Fruit fly (Drosophila melanogaster) whole organism, pupa: ENCODE data around the gene CG3588.

Source experiments
- CG10348 ChIP-seq: fragments of 200-800 bp; sonication (Bioruptor generic); IDR thresholded peaks from 2 replicates; pipeline ENCODE4 v1.3.6; 2022; ENCODE audit warnings: missing biosample characterization, missing genetic modification characterization
- CG12605 ChIP-seq: fragments of 200-800 bp; sonication (Bioruptor generic); IDR thresholded peaks from 2 replicates; pipeline ENCODE4 v1.3.6; 2022; ENCODE audit warnings: missing biosample characterization, missing genetic modification characterization
- CG13204 ChIP-seq: fragments of 200-800 bp; sonication (Bioruptor generic); optimal IDR thresholded peaks from 2 replicates; lab custom pipeline; 2018; ENCODE audit warnings: missing biosample characterization, mild to moderate bottlenecking, missing genetic modification characterization, moderate library complexity
- CG14655 ChIP-seq: fragments of 200-800 bp; sonication (Bioruptor generic); optimal IDR thresholded peaks from 3 replicates; lab custom pipeline; 2017; ENCODE audit warnings: mild to moderate bottlenecking, missing biosample characterization, missing genetic modification reagents, missing genetic modification characterization
- CG15710 ChIP-seq: fragments of 200-800 bp; sonication (Bioruptor generic); optimal IDR thresholded peaks from 2 replicates; lab custom pipeline; 2018; ENCODE audit warnings: missing biosample characterization, mild to moderate bottlenecking, missing genetic modification characterization, moderate library complexity
- CG17806 ChIP-seq: fragments of 200-800 bp; sonication (Bioruptor generic); optimal IDR thresholded peaks from 2 replicates; lab custom pipeline; 2018; ENCODE audit warnings: missing biosample characterization, mild to moderate bottlenecking, missing genetic modification characterization, moderate library complexity
- CG32121 ChIP-seq: fragments of 200-800 bp; sonication (Bioruptor generic); IDR thresholded peaks from 2 replicates; pipeline ENCODE4 v1.3.6; 2022; ENCODE audit warnings: missing biosample characterization, missing genetic modification characterization
- CG34367 ChIP-seq: fragments of 200-800 bp; sonication (Bioruptor generic); optimal IDR thresholded peaks from 2 replicates; lab custom pipeline; 2018; ENCODE audit warnings: missing biosample characterization, mild to moderate bottlenecking, missing genetic modification characterization
- CG4496 ChIP-seq: fragments of 200-800 bp; sonication (Bioruptor generic); IDR thresholded peaks from 3 replicates; pipeline ENCODE4 v1.3.6; 2022; ENCODE audit warnings: missing biosample characterization, missing genetic modification characterization
- CG8159 ChIP-seq: fragments of 200-800 bp; sonication (Bioruptor generic); optimal IDR thresholded peaks from 3 replicates; lab custom pipeline; 2018; ENCODE audit warnings: missing biosample characterization, mild to moderate bottlenecking, missing genetic modification characterization, moderate library complexity
- CG8301 ChIP-seq: fragments of 200-800 bp; sonication (Bioruptor generic); optimal IDR thresholded peaks from 2 replicates; lab custom pipeline; 2018; ENCODE audit warnings: missing biosample characterization, mild to moderate bottlenecking, missing genetic modification characterization
- CG9948 ChIP-seq: fragments of 200-800 bp; sonication (Bioruptor generic); optimal IDR thresholded peaks from 2 replicates; lab custom pipeline; 2018; ENCODE audit warnings: missing biosample characterization, mild to moderate bottlenecking, missing genetic modification characterization, moderate library complexity
- D1 ChIP-seq: fragments of 200-800 bp; sonication (Bioruptor generic); optimal IDR thresholded peaks from 2 replicates; lab custom pipeline; 2018; ENCODE audit warnings: missing biosample characterization, mild to moderate bottlenecking, missing genetic modification characterization, moderate library complexity
- EcR ChIP-seq: fragments of 200-800 bp; sonication (Bioruptor generic); optimal IDR thresholded peaks from 3 replicates; lab custom pipeline; 2019; ENCODE audit warnings: missing biosample characterization, missing genetic modification characterization, mild to moderate bottlenecking, moderate library complexity, missing genetic modification reagents
- Ets98B ChIP-seq: fragments of 200-800 bp; sonication (Bioruptor generic); IDR thresholded peaks from 2 replicates; pipeline ENCODE4 v1.3.6; 2022; ENCODE audit warnings: missing biosample characterization, missing genetic modification characterization
- Pif1A ChIP-seq: fragments of 200-800 bp; sonication (Bioruptor generic); optimal IDR thresholded peaks from 3 replicates; lab custom pipeline; 2016; ENCODE audit warnings: missing biosample characterization, missing genetic modification characterization
- Pif1B ChIP-seq: fragments of 200-800 bp; sonication (Bioruptor generic); optimal IDR thresholded peaks from 3 replicates; lab custom pipeline; 2016; ENCODE audit warnings: missing biosample characterization, missing genetic modification characterization
- Snoo ChIP-seq: fragments of 200-800 bp; sonication (Bioruptor generic); optimal IDR thresholded peaks from 3 replicates; lab custom pipeline; 2017; ENCODE audit warnings: missing biosample characterization, mild to moderate bottlenecking, missing genetic modification characterization, inconsistent platforms
- fd96Ca ChIP-seq: fragments of 200-800 bp; sonication (Bioruptor generic); IDR thresholded peaks from 3 replicates; pipeline ENCODE4 v1.3.6; 2022; ENCODE audit warnings: missing biosample characterization, missing genetic modification characterization
- gl ChIP-seq: fragments of 200-800 bp; sonication (Bioruptor generic); optimal IDR thresholded peaks from 2 replicates; lab custom pipeline; 2018; ENCODE audit warnings: missing biosample characterization, mild to moderate bottlenecking, missing genetic modification characterization
- rn ChIP-seq: fragments of 200-800 bp; sonication (Bioruptor generic); IDR thresholded peaks from 2 replicates; pipeline ENCODE4 v1.3.6; 2022; ENCODE audit warnings: missing biosample characterization, missing genetic modification characterization

CG3588 gene

DNA sequence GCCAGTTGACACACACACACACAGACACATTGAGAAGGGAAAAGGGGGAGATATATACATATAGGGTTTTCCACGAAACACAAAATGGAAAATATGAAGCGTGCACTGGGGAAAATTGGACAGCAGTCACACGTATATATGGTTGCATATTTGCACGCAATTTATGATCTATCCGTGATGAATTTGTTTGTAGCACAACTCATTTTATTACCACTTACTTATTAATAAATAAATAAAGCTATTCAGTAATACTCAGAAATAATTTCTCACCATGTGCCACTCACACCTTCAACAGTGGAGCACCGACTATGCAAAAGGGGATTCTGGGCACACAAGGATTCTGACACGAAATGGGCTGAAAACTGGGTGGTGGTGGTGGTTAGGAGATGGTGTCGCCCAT, 5.5 kb upstream of the CG3588 start:
- TF ChIP-seq CG14655 (GFP tag; lab: Kevin White, UChicago), result peak; percentile 6
- TF ChIP-seq CG9948 (tag; lab: Kevin White, UChicago), result peak; percentile 5
- TF ChIP-seq CG15710, result peak; percentile 16
- no peak for TF ChIP-seq EcR (GFP tag; lab: Kevin White, UChicago)
- peak; percentile 34 for TF ChIP-seq CG8159 (tag; lab: Kevin White, UChicago)

DNA sequence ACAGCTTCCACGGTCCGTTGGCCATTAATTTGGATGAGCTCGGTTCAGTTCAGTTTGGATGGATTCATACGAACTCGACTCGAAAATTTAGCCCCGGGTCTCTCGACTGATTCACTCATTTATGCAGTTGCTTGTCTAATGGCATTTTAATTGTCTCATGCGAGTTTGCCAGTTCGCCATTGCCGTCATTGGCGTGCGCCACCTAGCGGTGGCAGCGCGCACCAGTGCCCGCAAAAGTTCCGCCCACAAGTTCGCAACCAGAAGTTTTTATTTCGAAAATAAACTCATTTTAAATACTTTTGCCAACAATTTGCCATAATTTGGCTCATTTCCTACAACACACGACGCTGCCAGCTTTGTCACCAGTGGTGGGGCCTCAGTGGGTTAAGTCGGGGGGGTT, 4.5 kb upstream of the CG3588 start:
- TF ChIP-seq Pif1B (GFP tag; lab: Kevin White, UChicago) (no peak), CG34367 (no peak), D1 (tag; lab: Kevin White, UChicago) (no peak), CG17806 (tag; lab: Kevin White, UChicago) (no peak), CG8159 (tag; lab: Kevin White, UChicago) (no peak), CG8301 (tag; lab: Kevin White, UChicago) (no peak), Pif1A (GFP tag; lab: Kevin White, UChicago) (no peak), Ets98B (GFP tag; lab: Robert Waterston, UW) (no peak), EcR (GFP tag; lab: Kevin White, UChicago) (no peak), gl (no peak), CG15710 (no peak), rn (GFP tag; lab: Robert Waterston, UW) (no peak), CG9948 (tag; lab: Kevin White, UChicago) (no peak), CG10348 (no peak), CG13204 (GFP tag; lab: Kevin White, UChicago) (no peak), Snoo (tag; lab: Kevin White, UChicago) (no peak), CG32121 (GFP tag; lab: Robert Waterston, UW) (no peak), CG4496 (GFP tag; lab: Robert Waterston, UW) (no peak), fd96Ca (no peak), CG12605 (GFP tag; lab: Robert Waterston, UW) (no peak)

DNA sequence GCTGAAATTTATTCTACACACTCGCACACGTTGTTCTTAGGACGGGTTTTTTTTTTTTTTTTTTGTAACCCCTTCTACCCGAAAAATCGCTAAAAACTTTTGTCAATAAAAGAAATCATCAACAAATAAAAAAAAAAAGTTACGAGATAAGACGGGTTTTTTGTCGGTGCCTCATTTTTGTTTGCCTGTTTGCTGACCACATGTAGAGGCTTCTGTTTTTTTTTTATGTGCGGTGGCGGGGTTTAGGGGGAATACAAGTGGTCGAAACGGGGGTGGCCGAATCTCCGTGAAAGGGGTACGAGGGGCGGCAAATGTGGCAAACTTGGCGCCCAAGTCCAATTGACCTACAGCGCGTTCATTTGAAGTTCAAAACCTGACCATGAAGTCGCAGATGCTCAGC, 1.0 kb upstream of the CG3588 start:
- TF ChIP-seq CG10348 (no peak), CG34367 (no peak), CG14655 (GFP tag; lab: Kevin White, UChicago) (no peak), CG9948 (tag; lab: Kevin White, UChicago) (no peak), Snoo (tag; lab: Kevin White, UChicago) (no peak)

DNA sequence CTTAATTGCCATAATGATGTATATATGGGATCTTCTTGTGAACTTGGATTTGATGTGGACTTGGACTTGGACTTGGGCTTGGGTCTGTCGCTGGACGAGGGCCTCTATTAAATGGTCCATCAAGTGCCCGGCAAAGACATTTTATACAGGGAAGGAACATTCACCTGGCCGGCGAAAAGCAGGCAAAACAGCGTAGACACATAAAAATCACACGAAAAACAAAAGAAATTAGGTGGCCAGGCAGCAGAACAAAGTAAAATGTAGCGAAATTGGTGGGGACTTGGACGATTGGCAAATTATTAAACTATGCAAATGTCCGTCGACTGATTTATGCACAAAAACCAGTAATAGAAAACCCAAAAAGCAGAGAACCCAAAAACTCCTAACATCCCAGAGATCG, 7.6 kb downstream of the CG3588 start, which contains the start of gene CG14424:
Gene CG14424 (minus strand): TSS at position 101 of the 400 bp plus-strand sequence.
- no peak for TF ChIP-seq CG12605 (GFP tag; lab: Robert Waterston, UW)
- TF ChIP-seq CG10348, result no peak
- no peak for TF ChIP-seq CG32121 (GFP tag; lab: Robert Waterston, UW)
- no peak for TF ChIP-seq gl
- no peak for TF ChIP-seq D1 (tag; lab: Kevin White, UChicago)
- no peak for TF ChIP-seq CG4496 (GFP tag; lab: Robert Waterston, UW)
- no peak for TF ChIP-seq CG14655 (GFP tag; lab: Kevin White, UChicago)

DNA sequence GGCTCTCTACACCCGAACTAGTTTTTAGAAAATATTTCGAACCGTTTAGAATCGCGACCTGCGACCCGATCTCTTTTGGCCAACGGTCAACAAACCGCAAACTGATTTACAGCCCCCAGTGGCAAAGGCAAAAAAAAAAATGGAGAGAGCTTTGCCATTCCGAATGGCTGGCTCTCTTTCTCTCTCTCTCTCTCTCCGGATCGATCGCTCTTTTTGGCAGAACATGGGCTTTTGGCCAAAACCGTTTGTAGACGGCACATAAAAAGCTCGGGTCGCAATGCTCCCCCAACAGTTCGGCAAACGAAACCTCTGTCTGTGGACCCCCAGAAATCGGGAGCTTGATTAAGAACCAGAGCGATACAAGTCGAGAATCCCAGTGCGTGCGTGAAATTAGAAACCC, 9.9 kb downstream of the CG3588 start, which contains the start of gene CG32793:
Gene CG32793 (plus strand): TSS at position 301 of the 400 bp plus-strand sequence.
- TF ChIP-seq CG14655 (GFP tag; lab: Kevin White, UChicago), result no peak
- TF ChIP-seq CG13204 (GFP tag; lab: Kevin White, UChicago), result no peak
- no peak for TF ChIP-seq CG8301 (tag; lab: Kevin White, UChicago)
- TF ChIP-seq Snoo (tag; lab: Kevin White, UChicago), result no peak
- no peak for TF ChIP-seq CG32121 (GFP tag; lab: Robert Waterston, UW)
- no peak for TF ChIP-seq EcR (GFP tag; lab: Kevin White, UChicago)
- TF ChIP-seq CG34367, result no peak
- TF ChIP-seq D1 (tag; lab: Kevin White, UChicago), result no peak
- no peak for TF ChIP-seq CG10348
- no peak for TF ChIP-seq CG17806 (tag; lab: Kevin White, UChicago)
- TF ChIP-seq CG12605 (GFP tag; lab: Robert Waterston, UW), result no peak
- TF ChIP-seq CG8159 (tag; lab: Kevin White, UChicago), result no peak
- TF ChIP-seq fd96Ca, result no peak

DNA sequence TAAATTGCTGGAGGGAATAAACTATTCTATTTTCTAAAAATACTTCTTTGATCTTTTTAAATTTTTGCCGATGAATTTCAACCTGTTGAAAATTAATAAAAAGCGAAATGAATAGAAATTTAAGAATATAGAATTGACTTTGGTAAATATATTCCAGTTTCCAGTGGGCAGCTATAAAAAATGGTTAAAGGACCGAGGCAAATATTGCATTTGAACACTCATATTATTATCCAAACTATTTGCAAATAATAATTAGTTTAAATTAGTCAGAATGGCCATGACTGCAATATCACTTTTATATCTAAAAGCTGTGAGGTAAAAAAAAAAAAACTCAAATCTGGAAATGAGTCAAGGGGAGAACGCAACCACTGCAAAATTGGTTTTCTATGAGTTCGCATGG, 15.3 kb downstream of the CG3588 start, which contains the start of gene CG3592:
Gene CG3592 (plus strand): TSS at position 301 of the 400 bp plus-strand sequence.
- TF ChIP-seq CG12605 (GFP tag; lab: Robert Waterston, UW), result no peak
- TF ChIP-seq CG14655 (GFP tag; lab: Kevin White, UChicago), result no peak
- TF ChIP-seq CG32121 (GFP tag; lab: Robert Waterston, UW), result no peak
- no peak for TF ChIP-seq gl

DNA sequence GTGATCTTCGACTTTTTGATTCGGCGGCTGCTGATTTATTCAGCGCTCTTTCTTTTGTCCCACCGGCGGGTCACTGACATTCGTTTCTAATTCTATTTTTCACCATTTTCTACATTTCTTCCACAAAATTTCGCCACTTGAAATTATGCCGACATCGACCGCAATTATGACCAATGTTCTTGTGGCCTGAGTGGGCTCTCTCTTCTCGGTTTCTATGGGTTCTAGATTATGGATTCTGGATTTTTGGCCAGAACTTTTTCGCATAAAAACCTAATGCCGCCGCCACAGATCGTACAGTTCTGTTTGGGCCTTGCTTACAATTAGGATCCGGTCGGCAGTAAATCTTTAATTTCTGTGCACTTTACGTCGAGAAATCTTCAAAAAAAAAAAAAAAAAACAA, 17.2 kb downstream of the CG3588 start, which contains the start of gene CG3598:
Gene CG3598 (plus strand): TSS at position 301 of the 400 bp plus-strand sequence.
- no peak for TF ChIP-seq fd96Ca
- TF ChIP-seq CG34367, result no peak
- TF ChIP-seq Pif1A (GFP tag; lab: Kevin White, UChicago), result no peak
